Worm (Caenorhabditis elegans) whole organism, young adult: ENCODE results near the gene F52C9.5.

Experiments
- C06A6.2 ChIP-seq: fragments of 200-800 bp; sonication (Bioruptor generic); conservative IDR thresholded peaks from 2 replicates; pipeline ENCODE4 v1.3.6; 2022; ENCODE audit warnings: missing genetic modification characterization, missing compliant biosample characterization
- D2030.7 ChIP-seq: fragments of 200-800 bp; sonication (Bioruptor generic); IDR thresholded peaks from 2 replicates; pipeline ENCODE4 v1.3.6; 2022; ENCODE audit warnings: missing genetic modification reagents, missing genetic modification characterization, missing compliant biosample characterization
- F23B12.7 ChIP-seq: sonication (generic microtip); optimal IDR thresholded peaks from 2 replicates; lab custom pipeline; 2017; ENCODE audit warnings: missing genetic modification characterization, mild to moderate bottlenecking, missing compliant biosample characterization, antibody characterized with exemption, moderate library complexity; ENCODE audit not compliant: insufficient read depth
- F33H1.4 ChIP-seq: fragments of 200-800 bp; sonication (Bioruptor generic); IDR thresholded peaks from 2 replicates; pipeline ENCODE4 v1.3.6; 2022; ENCODE audit warnings: missing genetic modification reagents, missing genetic modification characterization, missing compliant biosample characterization
- F49E8.2 ChIP-seq: sonication (generic microtip); optimal IDR thresholded peaks from 3 replicates; lab custom pipeline; 2017; ENCODE audit warnings: missing genetic modification characterization, mild to moderate bottlenecking, missing compliant biosample characterization, antibody characterized with exemption, moderate library complexity; ENCODE audit not compliant: insufficient read depth
- K11D2.4 ChIP-seq: fragments of 200-800 bp; sonication (Bioruptor generic); IDR thresholded peaks from 2 replicates; pipeline ENCODE4 v1.3.6; 2022; ENCODE audit warnings: missing genetic modification reagents, missing genetic modification characterization, missing compliant biosample characterization
- K12H6.12 ChIP-seq: fragments of 200-800 bp; sonication (Bioruptor generic); optimal IDR thresholded peaks from 2 replicates; lab custom pipeline; 2018; ENCODE audit warnings: mild to moderate bottlenecking, missing genetic modification characterization, missing compliant biosample characterization
- ZK185.1 ChIP-seq: sonication (generic microtip); optimal IDR thresholded peaks from 2 replicates; lab custom pipeline; 2016; ENCODE audit warnings: mild to moderate bottlenecking, missing genetic modification characterization, missing compliant biosample characterization; ENCODE audit not compliant: poor library complexity, severe bottlenecking
- athp-1 ChIP-seq: sonication (generic microtip); optimal IDR thresholded peaks from 2 replicates; lab custom pipeline; 2017; ENCODE audit warnings: mild to moderate bottlenecking, missing genetic modification characterization, missing compliant biosample characterization
- attf-3 ChIP-seq: fragments of 200-800 bp; sonication (Bioruptor generic); conservative IDR thresholded peaks from 2 replicates; pipeline ENCODE4 v1.3.6; 2022; ENCODE audit warnings: missing genetic modification reagents, missing genetic modification characterization, missing compliant biosample characterization
- attf-5 ChIP-seq: fragments of 200-800 bp; sonication (Bioruptor generic); optimal IDR thresholded peaks from 2 replicates; lab custom pipeline; 2018; ENCODE audit warnings: mild to moderate bottlenecking, missing genetic modification characterization, missing compliant biosample characterization
- cebp-1 ChIP-seq, 2 experiments: fragments of 200-800 bp in 1 of 2; sonication (Bioruptor generic) in 1 of 2; sonication (generic microtip) in 1 of 2; IDR thresholded peaks in 1 of 2; optimal IDR thresholded peaks in 1 of 2; 2 replicates each; pipeline versions ENCODE4 v1.3.6 to Lab custom; 2017 to 2022; ENCODE audit warnings: missing compliant biosample characterization in 2 of 2, missing genetic modification characterization in 2 of 2, mild to moderate bottlenecking in 1 of 2, missing genetic modification reagents in 1 of 2, moderate library complexity in 1 of 2
- ceh-27 ChIP-seq: fragments of 200-800 bp; sonication (Bioruptor generic); optimal IDR thresholded peaks from 2 replicates; lab custom pipeline; 2018; ENCODE audit warnings: mild to moderate bottlenecking, missing genetic modification characterization, moderate library complexity, missing compliant biosample characterization
- dox-1 ChIP-seq: fragments of 200-800 bp; sonication (Bioruptor generic); IDR thresholded peaks from 2 replicates; pipeline ENCODE4 v1.3.6; 2022; ENCODE audit warnings: missing genetic modification reagents, missing genetic modification characterization, missing compliant biosample characterization
- dpl-1 ChIP-seq: fragments of 150-350 bp; optimal IDR thresholded peaks from 2 replicates; lab custom pipeline; 2014; ENCODE audit warnings: missing biosample characterization, missing genetic modification reagents, missing genetic modification characterization
- efl-1 ChIP-seq: fragments of 150-350 bp; optimal IDR thresholded peaks from 2 replicates; lab custom pipeline; 2014; ENCODE audit warnings: missing biosample characterization, missing genetic modification reagents, missing genetic modification characterization
- egl-18 ChIP-seq: fragments of 200-800 bp; sonication (Bioruptor generic); IDR thresholded peaks from 2 replicates; pipeline ENCODE4 v1.3.6; 2022; ENCODE audit warnings: missing genetic modification reagents, missing genetic modification characterization, missing compliant biosample characterization
- lin-35 ChIP-seq, 3 experiments: fragments of 150-350 bp in 2 of 3; sonication (generic microtip) in 1 of 3; optimal IDR thresholded peaks; 2 replicates each; lab custom pipeline; 2014 to 2018; ENCODE audit warnings: missing biosample characterization in 3 of 3, missing genetic modification characterization in 3 of 3, missing genetic modification reagents in 3 of 3
- lin-54 ChIP-seq: fragments of 200-800 bp; sonication (Bioruptor generic); optimal IDR thresholded peaks from 2 replicates; lab custom pipeline; 2018; ENCODE audit warnings: mild to moderate bottlenecking, missing genetic modification characterization, missing compliant biosample characterization
- lir-1 ChIP-seq: fragments of 200-800 bp; sonication (Bioruptor generic); conservative IDR thresholded peaks from 2 replicates; pipeline ENCODE4 v1.3.6; 2022; ENCODE audit warnings: missing genetic modification reagents, missing genetic modification characterization, missing compliant biosample characterization
- lsl-1 ChIP-seq: fragments of 200-800 bp; sonication (Bioruptor generic); optimal IDR thresholded peaks from 2 replicates; lab custom pipeline; 2018; ENCODE audit warnings: mild to moderate bottlenecking, missing genetic modification characterization, moderate library complexity, missing compliant biosample characterization
- madf-3 ChIP-seq: fragments of 200-800 bp; sonication (Bioruptor generic); IDR thresholded peaks from 2 replicates; pipeline ENCODE4 v1.3.6; 2022; ENCODE audit warnings: missing genetic modification reagents, missing genetic modification characterization, missing compliant biosample characterization
- madf-6 ChIP-seq: fragments of 200-800 bp; sonication (Bioruptor generic); IDR thresholded peaks from 2 replicates; pipeline ENCODE4 v1.3.6; 2022; ENCODE audit warnings: missing genetic modification reagents, missing genetic modification characterization, missing compliant biosample characterization
- mcd-1 ChIP-seq: fragments of 200-800 bp; sonication (Bioruptor generic); IDR thresholded peaks from 2 replicates; pipeline ENCODE4 v1.3.6; 2022; ENCODE audit warnings: missing genetic modification reagents, missing genetic modification characterization, missing compliant biosample characterization
- nhr-179 ChIP-seq: sonication (generic microtip); optimal IDR thresholded peaks from 2 replicates; lab custom pipeline; 2016; ENCODE audit warnings: mild to moderate bottlenecking, missing genetic modification characterization, missing compliant biosample characterization
- snpc-1.3 ChIP-seq: sonication (generic microtip); optimal IDR thresholded peaks from 2 replicates; lab custom pipeline; 2017; ENCODE audit warnings: missing genetic modification characterization, mild to moderate bottlenecking, missing compliant biosample characterization, antibody characterized with exemption, moderate library complexity, missing genotype, missing genetic modification reagents; ENCODE audit not compliant: insufficient read depth
- snpc-3.4 ChIP-seq: sonication (generic microtip); optimal IDR thresholded peaks from 2 replicates; lab custom pipeline; 2017; ENCODE audit warnings: missing genetic modification characterization, mild to moderate bottlenecking, missing compliant biosample characterization, antibody characterized with exemption, moderate library complexity, missing genotype, missing genetic modification reagents
- snpc-4 ChIP-seq, 5 experiments: fragments of 150-350 bp in 1 of 5; sonication (generic microtip) in 4 of 5; optimal IDR thresholded peaks; 2 replicates each; lab custom pipeline; 2014 to 2018; ENCODE audit warnings: missing genetic modification characterization in 5 of 5, missing biosample characterization in 3 of 5, antibody characterized with exemption in 2 of 5, mild to moderate bottlenecking in 2 of 5, missing compliant biosample characterization in 2 of 5, missing genotype in 2 of 5, moderate library complexity in 2 of 5, missing genetic modification reagents in 1 of 5
- sptf-2 ChIP-seq: fragments of 200-800 bp; sonication (Bioruptor generic); optimal IDR thresholded peaks from 2 replicates; lab custom pipeline; 2018; ENCODE audit warnings: mild to moderate bottlenecking, missing genetic modification characterization, missing compliant biosample characterization
- tbp1 ChIP-seq: fragments of 200-800 bp; sonication (Bioruptor generic); optimal IDR thresholded peaks from 2 replicates; lab custom pipeline; 2018; ENCODE audit warnings: mild to moderate bottlenecking, missing genetic modification characterization, missing compliant biosample characterization
- unc-130 ChIP-seq: sonication (generic microtip); optimal IDR thresholded peaks from 2 replicates; lab custom pipeline; 2016; ENCODE audit warnings: missing genetic modification reagents, missing genetic modification characterization, missing compliant biosample characterization
- ztf-25 ChIP-seq: fragments of 200-800 bp; sonication (Bioruptor generic); IDR thresholded peaks from 2 replicates; pipeline ENCODE4 v1.3.6; 2022; ENCODE audit warnings: missing genetic modification reagents, missing genetic modification characterization, missing compliant biosample characterization
- ztf-28 ChIP-seq: fragments of 200-800 bp; sonication (Bioruptor generic); IDR thresholded peaks from 2 replicates; pipeline ENCODE4 v1.3.6; 2022; ENCODE audit warnings: missing genetic modification reagents, missing genetic modification characterization, missing compliant biosample characterization
- ztf-3 ChIP-seq: fragments of 200-800 bp; sonication (Bioruptor generic); optimal IDR thresholded peaks from 2 replicates; lab custom pipeline; 2018; ENCODE audit warnings: mild to moderate bottlenecking, missing genetic modification characterization, missing compliant biosample characterization

The F52C9.5 gene

ce11 chrIII:5305725-5306124 lies 3.7 kb downstream of the F52C9.5 start (continued):
- no peak for TF ChIP-seq K11D2.4

ce11 chrIII:5308278-5308677 lies 6.3 kb downstream of the F52C9.5 start, which contains the start of gene mog-3:
mog-3 (plus strand) TSS chrIII:5308596.
- TF ChIP-seq K12H6.12 (tag; lab: Kevin White, UChicago) = peak; percentile 41
- peak; percentile 59; the same call in 1 of the 2 replicates for TF ChIP-seq lir-1
- TF ChIP-seq egl-18 (GFP tag; lab: Robert Waterston, UW) = no peak
- peak; percentile 37; the same call in 1 of the 2 replicates for TF ChIP-seq madf-6 (GFP tag; lab: Robert Waterston, UW)
- TF ChIP-seq ZK185.1 (tag; lab: Kevin White, UChicago) = peak; percentile 75
- TF ChIP-seq dox-1 (GFP tag; lab: Robert Waterston, UW) = peak; percentile 59
- TF ChIP-seq ztf-28 (GFP tag; lab: Robert Waterston, UW) = peak; percentile 63; the same call in 1 of the 2 replicates
- TF ChIP-seq ztf-3 = no peak
- TF ChIP-seq lin-35 (GFP tag; optimal IDR thresholded peaks at IDR 0.05; lab: Kevin White, UChicago) = peak in 1 of 3 experiments; percentile 65
- TF ChIP-seq attf-3 = no peak
- peak; percentile 75 for TF ChIP-seq unc-130 (GFP tag; lab: Kevin White, UChicago)
- TF ChIP-seq snpc-1.3 (tag; lab: Kevin White, UChicago) = no peak
- peak; percentile 63 for TF ChIP-seq efl-1 (GFP tag; lab: Kevin White, UChicago)
- TF ChIP-seq lsl-1 = peak; percentile 38
- 0 out of 2 replicates have a peak, but pooled peaks have one; percentile 26 for TF ChIP-seq mcd-1 (GFP tag; lab: Robert Waterston, UW)
- TF ChIP-seq cebp-1 (GFP tag; IDR thresholded peaks at IDR 0.05; lab: Robert Waterston, UW) = no peak
- TF ChIP-seq cebp-1 (tag; optimal IDR thresholded peaks at IDR 0.05; lab: Kevin White, UChicago) = peak; percentile 77
- TF ChIP-seq ztf-25 (GFP tag; lab: Robert Waterston, UW) = 0 out of 2 replicates have a peak, but pooled peaks have one; percentile 39
- peak; percentile 38 for TF ChIP-seq tbp1 (GFP tag; lab: Kevin White, UChicago)
- TF ChIP-seq ceh-27 (GFP tag; lab: Kevin White, UChicago) = peak; percentile 58
- peak; percentile 55 for TF ChIP-seq D2030.7 (GFP tag; lab: Robert Waterston, UW)
- peak; percentile 66 for TF ChIP-seq sptf-2 (GFP tag; lab: Kevin White, UChicago)
- TF ChIP-seq C06A6.2 (GFP tag; lab: Robert Waterston, UW) = no peak
- TF ChIP-seq lin-54 = peak; percentile 83
- TF ChIP-seq snpc-4 (GFP tag; optimal IDR thresholded peaks at IDR 0.05; lab: Kevin White, UChicago) = no peak
- TF ChIP-seq snpc-4 (tag; optimal IDR thresholded peaks at IDR 0.05; lab: Kevin White, UChicago) = no peak
- no peak for TF ChIP-seq madf-3 (GFP tag; lab: Robert Waterston, UW)
- TF ChIP-seq F23B12.7 (tag; lab: Kevin White, UChicago) = peak; percentile 57
- peak; percentile 55 for TF ChIP-seq dpl-1 (GFP tag; lab: Kevin White, UChicago)
- peak; percentile 23 for TF ChIP-seq attf-5
- peak; percentile 24; the same call in 1 of the 2 replicates for TF ChIP-seq F33H1.4 (GFP tag; lab: Robert Waterston, UW)
- TF ChIP-seq nhr-179 (tag; lab: Kevin White, UChicago) = no peak
- no peak for TF ChIP-seq F49E8.2 (tag; lab: Kevin White, UChicago)
- TF ChIP-seq snpc-3.4 (tag; lab: Kevin White, UChicago) = peak; percentile 45
- peak; percentile 56 for TF ChIP-seq athp-1 (tag; lab: Kevin White, UChicago)
